Fruit fly (Drosophila melanogaster): ENCODE data around the gene CG11454.

dm6 chr2L:107032-107431 is 36.1 kb upstream of the CG11454 start:
- TF ChIP-seq CG8478 (optimal IDR thresholded peaks at IDR 0.05): no peak
- TF ChIP-seq pan (optimal IDR thresholded peaks at IDR 0.05): no peak
